Fruit fly (Drosophila melanogaster) whole organism, embryonic: Measurements from ENCODE around the gene CG13455.

Experiments
- Adf1 ChIP-seq: fragments of 200-800 bp; sonication (Bioruptor generic); IDR thresholded peaks from 2 replicates; pipeline ENCODE4 v1.3.6; 2022; ENCODE audit warnings: missing biosample characterization, missing genetic modification characterization
- Atf-2 ChIP-seq: fragments of 200-800 bp; sonication (Bioruptor generic); optimal IDR thresholded peaks from 2 replicates; lab custom pipeline; 2016; ENCODE audit warnings: missing biosample characterization, missing genetic modification characterization
- B-H2 ChIP-seq: fragments of 200-800 bp; sonication (Bioruptor generic); optimal IDR thresholded peaks from 2 replicates; lab custom pipeline; 2018; ENCODE audit warnings: missing biosample characterization, mild to moderate bottlenecking, missing genetic modification characterization
- BtbVII ChIP-seq: fragments of 200-800 bp; sonication (Bioruptor generic); optimal IDR thresholded peaks from 3 replicates; lab custom pipeline; 2017; ENCODE audit warnings: missing biosample characterization, mild to moderate bottlenecking, missing genetic modification characterization
- CG11085 ChIP-seq: fragments of 200-800 bp; sonication (Bioruptor generic); IDR thresholded peaks from 2 replicates; pipeline ENCODE4 v1.3.6; 2022; ENCODE audit warnings: missing biosample characterization, missing genetic modification characterization
- CG12659 ChIP-seq: fragments of 200-800 bp; sonication (Bioruptor generic); optimal IDR thresholded peaks from 3 replicates; lab custom pipeline; 2017; ENCODE audit warnings: mild to moderate bottlenecking, missing biosample characterization, missing genetic modification reagents, missing genetic modification characterization
- CG12769 ChIP-seq: fragments of 200-800 bp; sonication (Bioruptor generic); optimal IDR thresholded peaks from 2 replicates; lab custom pipeline; 2019; ENCODE audit warnings: missing biosample characterization, mild to moderate bottlenecking, missing genetic modification characterization, moderate library complexity
- CG14710 ChIP-seq: fragments of 200-800 bp; sonication (Bioruptor generic); optimal IDR thresholded peaks from 3 replicates; lab custom pipeline; 2019; ENCODE audit warnings: missing biosample characterization, mild to moderate bottlenecking, missing genetic modification characterization, moderate library complexity
- CG15696 ChIP-seq: fragments of 200-800 bp; sonication (Bioruptor generic); optimal IDR thresholded peaks from 2 replicates; lab custom pipeline; 2019; ENCODE audit warnings: missing biosample characterization, mild to moderate bottlenecking, missing genetic modification characterization, moderate library complexity
- CG17186 ChIP-seq: fragments of 200-800 bp; sonication (Bioruptor generic); optimal IDR thresholded peaks from 3 replicates; lab custom pipeline; 2017; ENCODE audit warnings: missing biosample characterization, missing genetic modification reagents, missing genetic modification characterization
- CG17385 ChIP-seq: fragments of 200-800 bp; sonication (Bioruptor generic); optimal IDR thresholded peaks from 3 replicates; lab custom pipeline; 2018; ENCODE audit warnings: missing biosample characterization, mild to moderate bottlenecking, missing genetic modification characterization
- CG17568 ChIP-seq: fragments of 200-800 bp; sonication (Bioruptor generic); optimal IDR thresholded peaks from 2 replicates; lab custom pipeline; 2018; ENCODE audit warnings: missing biosample characterization, mild to moderate bottlenecking, missing genetic modification characterization, moderate library complexity
- CG34376 ChIP-seq: fragments of 200-800 bp; sonication (Bioruptor generic); optimal IDR thresholded peaks from 2 replicates; lab custom pipeline; 2018; ENCODE audit warnings: missing biosample characterization, mild to moderate bottlenecking, missing genetic modification characterization
- CG6683 ChIP-seq: fragments of 200-800 bp; sonication (Bioruptor generic); optimal IDR thresholded peaks from 2 replicates; lab custom pipeline; 2017; ENCODE audit warnings: missing biosample characterization, mild to moderate bottlenecking, missing genetic modification characterization, missing genetic modification reagents
- CG6791 ChIP-seq: fragments of 200-800 bp; sonication (Bioruptor generic); IDR thresholded peaks from 3 replicates; pipeline ENCODE4 v1.3.6; 2022; ENCODE audit warnings: missing biosample characterization, missing genetic modification characterization; ENCODE audit not compliant: partially characterized antibody
- CG8281 ChIP-seq: fragments of 200-800 bp; sonication (Bioruptor generic); optimal IDR thresholded peaks from 2 replicates; lab custom pipeline; 2018; ENCODE audit warnings: missing biosample characterization, mild to moderate bottlenecking, missing genetic modification characterization, moderate library complexity
- CG8478 ChIP-seq: fragments of >200 bp; optimal IDR thresholded peaks from 2 replicates; lab custom pipeline; 2018
- CG9727 ChIP-seq: fragments of 200-800 bp; sonication (Bioruptor generic); optimal IDR thresholded peaks from 3 replicates; lab custom pipeline; 2017; ENCODE audit warnings: missing biosample characterization, mild to moderate bottlenecking, missing genetic modification characterization
- D19B ChIP-seq: fragments of 200-800 bp; sonication (Bioruptor generic); optimal IDR thresholded peaks from 2 replicates; lab custom pipeline; 2017; ENCODE audit warnings: missing biosample characterization, mild to moderate bottlenecking, missing genetic modification characterization
- Deaf1 ChIP-seq: fragments of 200-800 bp; optimal IDR thresholded peaks from 3 replicates; lab custom pipeline; 2019; ENCODE audit warnings: missing biosample characterization, mild to moderate bottlenecking, missing genetic modification characterization, moderate library complexity
- Dll ChIP-seq: fragments of 200-800 bp; sonication (Bioruptor generic); IDR thresholded peaks from 4 replicates; pipeline ENCODE4 v1.3.6; 2022; ENCODE audit warnings: missing biosample characterization, missing genetic modification characterization; ENCODE audit not compliant: partially characterized antibody
- Drgx ChIP-seq: fragments of 200-800 bp; sonication (Bioruptor generic); IDR thresholded peaks from 2 replicates; pipeline ENCODE4 v1.3.6; 2022; ENCODE audit warnings: missing biosample characterization, missing genetic modification characterization
- Elba2 ChIP-seq: fragments of 200-800 bp; sonication (Bioruptor generic); optimal IDR thresholded peaks from 3 replicates; lab custom pipeline; 2016; ENCODE audit warnings: missing biosample characterization, missing genetic modification characterization
- HLH3B ChIP-seq: fragments of 200-800 bp; sonication (Bioruptor generic); IDR thresholded peaks from 2 replicates; pipeline ENCODE4 v1.3.6; 2022; ENCODE audit warnings: missing biosample characterization, missing genetic modification characterization
- HLHmδ ChIP-seq: fragments of 200-800 bp; sonication (Bioruptor generic); optimal IDR thresholded peaks from 2 replicates; lab custom pipeline; 2018; ENCODE audit warnings: missing biosample characterization, mild to moderate bottlenecking, missing genetic modification characterization, moderate library complexity
- MBD-R2 ChIP-seq: fragments of 200-800 bp; sonication (Bioruptor generic); IDR thresholded peaks from 2 replicates; pipeline ENCODE4 v1.3.6; 2022; ENCODE audit warnings: missing biosample characterization, missing genetic modification characterization
- MTF-1 ChIP-seq: fragments of 200-800 bp; sonication (Bioruptor generic); optimal IDR thresholded peaks from 2 replicates; lab custom pipeline; 2018; ENCODE audit warnings: missing biosample characterization, mild to moderate bottlenecking, missing genetic modification characterization, borderline replicate concordance
- Spps ChIP-seq: fragments of 200-800 bp; sonication (Bioruptor generic); optimal IDR thresholded peaks from 2 replicates; lab custom pipeline; 2018; ENCODE audit warnings: missing biosample characterization, mild to moderate bottlenecking, missing genetic modification characterization
- YL-1 ChIP-seq: fragments of 200-800 bp; sonication (Bioruptor generic); optimal IDR thresholded peaks from 3 replicates; lab custom pipeline; 2017; ENCODE audit warnings: missing biosample characterization, mild to moderate bottlenecking, missing genetic modification characterization
- ab ChIP-seq: fragments of 200-800 bp; sonication (Bioruptor generic); optimal IDR thresholded peaks from 2 replicates; lab custom pipeline; 2016; ENCODE audit warnings: missing biosample characterization, missing genetic modification characterization
- btn ChIP-seq: fragments of 200-800 bp; sonication (Bioruptor generic); optimal IDR thresholded peaks from 2 replicates; lab custom pipeline; 2016; ENCODE audit warnings: missing biosample characterization, missing genetic modification characterization
- cas ChIP-seq: fragments of 200-800 bp; sonication (Bioruptor generic); IDR thresholded peaks from 2 replicates; pipeline ENCODE4 v1.3.6; 2022; ENCODE audit warnings: missing biosample characterization, missing genetic modification characterization
- croc ChIP-seq: fragments of 200-800 bp; sonication (Bioruptor generic); conservative IDR thresholded peaks from 3 replicates; pipeline ENCODE4 v1.3.6; 2022; ENCODE audit warnings: missing biosample characterization, missing genetic modification characterization
- ems ChIP-seq: fragments of 200-800 bp; sonication (Bioruptor generic); optimal IDR thresholded peaks from 3 replicates; lab custom pipeline; 2016; ENCODE audit warnings: missing biosample characterization, missing genetic modification characterization
- fu2 ChIP-seq: fragments of 200-800 bp; sonication (Bioruptor generic); optimal IDR thresholded peaks from 2 replicates; lab custom pipeline; 2016; ENCODE audit warnings: missing biosample characterization, missing genetic modification characterization
- grn ChIP-seq: fragments of 200-800 bp; sonication (Bioruptor generic); optimal IDR thresholded peaks from 3 replicates; lab custom pipeline; 2017; ENCODE audit warnings: missing biosample characterization, missing genetic modification characterization
- ham ChIP-seq: fragments of 200-800 bp; sonication (Bioruptor generic); IDR thresholded peaks from 2 replicates; pipeline ENCODE4 v1.3.6; 2022; ENCODE audit warnings: missing biosample characterization, missing genetic modification characterization
- hb ChIP-seq: fragments of 200-800 bp; sonication (Bioruptor generic); IDR thresholded peaks from 3 replicates; pipeline ENCODE4 v1.3.6; 2022; ENCODE audit warnings: missing biosample characterization, missing genetic modification characterization; ENCODE audit not compliant: partially characterized antibody
- kay ChIP-seq: fragments of 200-800 bp; sonication (Bioruptor generic); optimal IDR thresholded peaks from 2 replicates; lab custom pipeline; 2016; ENCODE audit warnings: missing biosample characterization, missing genetic modification characterization
- mld ChIP-seq: fragments of 200-800 bp; sonication (Bioruptor generic); IDR thresholded peaks from 3 replicates; pipeline ENCODE4 v1.3.6; 2022; ENCODE audit warnings: missing biosample characterization, missing genetic modification characterization; ENCODE audit not compliant: partially characterized antibody
- nerfin-2 ChIP-seq: fragments of 200-800 bp; sonication (Bioruptor generic); IDR thresholded peaks from 2 replicates; pipeline ENCODE4 v1.3.6; 2022; ENCODE audit warnings: missing biosample characterization, missing genetic modification characterization; ENCODE audit not compliant: partially characterized antibody
- onecut ChIP-seq: fragments of 200-800 bp; sonication (Bioruptor generic); IDR thresholded peaks from 2 replicates; pipeline ENCODE4 v1.3.6; 2022; ENCODE audit warnings: missing biosample characterization, missing genetic modification characterization
- org-1 ChIP-seq: fragments of 200-800 bp; sonication (Bioruptor generic); optimal IDR thresholded peaks from 2 replicates; lab custom pipeline; 2017; ENCODE audit warnings: missing biosample characterization, missing genetic modification characterization
- pb ChIP-seq: fragments of 200-800 bp; sonication (Bioruptor generic); optimal IDR thresholded peaks from 3 replicates; lab custom pipeline; 2016; ENCODE audit warnings: missing biosample characterization, missing genetic modification characterization
- ro ChIP-seq: fragments of 200-800 bp; sonication (Bioruptor generic); IDR thresholded peaks from 2 replicates; pipeline ENCODE4 v1.3.6; 2022; ENCODE audit warnings: missing biosample characterization, missing genetic modification characterization
- sens-2 ChIP-seq: fragments of 200-800 bp; sonication (Bioruptor generic); IDR thresholded peaks from 2 replicates; pipeline ENCODE4 v1.3.6; 2022; ENCODE audit warnings: missing biosample characterization, missing genetic modification characterization
- slp2 ChIP-seq: fragments of 200-800 bp; sonication (Bioruptor generic); optimal IDR thresholded peaks from 2 replicates; lab custom pipeline; 2016; ENCODE audit warnings: missing biosample characterization, missing genetic modification characterization
- sqz ChIP-seq: fragments of 200-800 bp; sonication (Bioruptor generic); optimal IDR thresholded peaks from 3 replicates; lab custom pipeline; 2018; ENCODE audit warnings: missing biosample characterization, mild to moderate bottlenecking, missing genetic modification characterization
- stwl ChIP-seq: fragments of 200-800 bp; sonication (Bioruptor generic); optimal IDR thresholded peaks from 3 replicates; lab custom pipeline; 2018; ENCODE audit warnings: missing biosample characterization, mild to moderate bottlenecking, missing genetic modification characterization, moderate library complexity
- usp ChIP-seq: fragments of >200 bp; optimal IDR thresholded peaks from 2 replicates; lab custom pipeline; 2017; ENCODE audit warnings: missing biosample characterization, missing genetic modification characterization

Gene CG13455

dm6 chr3L:15537916-15538581, 41.7 kb downstream of the CG13455 start (continued):
- peak; percentile 49 for TF ChIP-seq CG8281 (tag; lab: Kevin White, UChicago)
- TF ChIP-seq btn (GFP tag; lab: Kevin White, UChicago): peak; percentile 1
- peak; percentile 16 for TF ChIP-seq fu2 (GFP tag; lab: Kevin White, UChicago)
- peak; percentile 6 for TF ChIP-seq CG6683
- no peak for TF ChIP-seq sens-2
- TF ChIP-seq CG12769 (tag; lab: Kevin White, UChicago): no peak
- TF ChIP-seq ro: no peak
- peak; percentile 33 for TF ChIP-seq Atf-2 (GFP tag; lab: Kevin White, UChicago)
- TF ChIP-seq CG14710 (tag; lab: Kevin White, UChicago): peak; percentile 70
- no peak for TF ChIP-seq usp (GFP tag; lab: Kevin White, UChicago)
- peak; percentile 89 for TF ChIP-seq CG9727 (GFP tag; lab: Kevin White, UChicago)
- TF ChIP-seq HLH3B (GFP tag; lab: Robert Waterston, UW): peak; percentile 23; the same call in 1 of the 2 replicates
- no peak for TF ChIP-seq MTF-1 (GFP tag; lab: Kevin White, UChicago)
- TF ChIP-seq CG12659 (GFP tag; lab: Kevin White, UChicago): peak; percentile 65
- TF ChIP-seq CG11085 (GFP tag; lab: Robert Waterston, UW): no peak
- TF ChIP-seq ham (GFP tag; lab: Robert Waterston, UW): no peak
- TF ChIP-seq CG34376: no peak
- TF ChIP-seq onecut (GFP tag; lab: Robert Waterston, UW): no peak
- no peak for TF ChIP-seq pb (GFP tag; lab: Kevin White, UChicago)
- TF ChIP-seq HLHmδ (GFP tag; lab: Kevin White, UChicago): no peak
- TF ChIP-seq ab (GFP tag; lab: Kevin White, UChicago): no peak
- TF ChIP-seq D19B: peak; percentile 4
- peak; percentile 32 for TF ChIP-seq sqz (GFP tag; lab: Kevin White, UChicago)
- peak; percentile 56 for TF ChIP-seq Drgx (GFP tag; lab: Robert Waterston, UW)
- TF ChIP-seq CG15696 (tag; lab: Kevin White, UChicago): peak; percentile 46
- no peak for TF ChIP-seq Adf1
- TF ChIP-seq CG8478 (lab: Kevin White, UChicago): no peak
- no peak for TF ChIP-seq CG6791 (GFP tag; lab: Robert Waterston, UW)
- peak; percentile 21; the same call in 1 of the 3 replicates for TF ChIP-seq croc
- peak; percentile 31 for TF ChIP-seq Deaf1
- TF ChIP-seq B-H2 (GFP tag; lab: Kevin White, UChicago): no peak
- TF ChIP-seq mld: no peak
- peak; percentile 5 for TF ChIP-seq CG17568
- no peak for TF ChIP-seq cas (GFP tag; lab: Robert Waterston, UW)
- TF ChIP-seq YL-1 (GFP tag; lab: Kevin White, UChicago): no peak
- no peak for TF ChIP-seq Dll
- TF ChIP-seq org-1 (GFP tag; lab: Kevin White, UChicago): peak; percentile 66
- TF ChIP-seq stwl (tag; lab: Kevin White, UChicago): no peak
- TF ChIP-seq CG17186 (GFP tag; lab: Kevin White, UChicago): no peak
- TF ChIP-seq slp2: peak; percentile 32
- TF ChIP-seq MBD-R2 (GFP tag; lab: Robert Waterston, UW): no peak
- TF ChIP-seq nerfin-2 (GFP tag; lab: Robert Waterston, UW): no peak
- no peak for TF ChIP-seq Elba2 (GFP tag; lab: Kevin White, UChicago)
- TF ChIP-seq kay: no peak
- TF ChIP-seq grn: no peak
- peak; percentile 21 for TF ChIP-seq ems (GFP tag; lab: Kevin White, UChicago)
- TF ChIP-seq CG17385 (GFP tag; lab: Kevin White, UChicago): peak; percentile 63
- peak; percentile 35 for TF ChIP-seq Spps
- TF ChIP-seq hb (GFP tag; lab: Robert Waterston, UW): no peak
- peak; percentile 7 for TF ChIP-seq BtbVII (GFP tag; lab: Kevin White, UChicago)
